Fruit fly (Drosophila melanogaster): ENCODE data around the gene CG2938.
A peak's percentile ranks its signal among the peaks of the same experiment; 100 is the strongest.
"Not testable (repeated sequence)": the region's sequence is repeated elsewhere in the genome, so short reads cannot be mapped to it uniquely, and the experiment has no call there.

CG2938 gene

dm6 chrX:3948889-3949288, 12.6 kb upstream of the CG2938 start, which contains the start of gene Vap33 (continued):
- TF ChIP-seq ewg (GFP tag; optimal IDR thresholded peaks at IDR 0.05) = no peak
- TF ChIP-seq knrl (GFP tag; IDR thresholded peaks at IDR 0.05; ENCODE audit: partially characterized antibody) = peak; percentile 94
- TF ChIP-seq Dek (tag; optimal IDR thresholded peaks at IDR 0.05) = no peak
- TF ChIP-seq pnt (GFP tag; optimal IDR thresholded peaks at IDR 0.05) = no peak
- no peak for TF ChIP-seq CG4707 (GFP tag; optimal IDR thresholded peaks at IDR 0.05)
- TF ChIP-seq luna (GFP tag; optimal IDR thresholded peaks at IDR 0.05) = no peak
- TF ChIP-seq inv (GFP tag; IDR thresholded peaks at IDR 0.05; ENCODE audit: partially characterized antibody) = peak; percentile 91
- peak; percentile 82; the same call in 2 of the 3 replicates for TF ChIP-seq mld (GFP tag; IDR thresholded peaks at IDR 0.05; ENCODE audit: partially characterized antibody)
- TF ChIP-seq C15 (GFP tag; IDR thresholded peaks at IDR 0.05) = no peak
- TF ChIP-seq Sry-β (GFP tag; optimal IDR thresholded peaks at IDR 0.05) = no peak
- TF ChIP-seq CG7987 (GFP tag; optimal IDR thresholded peaks at IDR 0.05) = no peak
- no peak for TF ChIP-seq CG12155 (GFP tag; optimal IDR thresholded peaks at IDR 0.05)
- TF ChIP-seq CG7963 (GFP tag; IDR thresholded peaks at IDR 0.05; ENCODE audit: partially characterized antibody) = peak; percentile 80; the same call in 2 of the 3 replicates
- no peak for TF ChIP-seq CG1832 (GFP tag; optimal IDR thresholded peaks at IDR 0.05)
- no peak for TF ChIP-seq sima (GFP tag; optimal IDR thresholded peaks at IDR 0.05)
- TF ChIP-seq CG34224 (GFP tag; IDR thresholded peaks at IDR 0.05; ENCODE audit: partially characterized antibody) = peak; percentile 88
- no peak for TF ChIP-seq CG8924 (tag; optimal IDR thresholded peaks at IDR 0.05)
- TF ChIP-seq bsh (GFP tag; optimal IDR thresholded peaks at IDR 0.05) = peak in 1 of 2 experiments; percentile 11
- peak; percentile 47; the same call in 1 of the 3 replicates for TF ChIP-seq row (GFP tag; IDR thresholded peaks at IDR 0.05)
- TF ChIP-seq CG8089 (GFP tag; optimal IDR thresholded peaks at IDR 0.05) = no peak
- TF ChIP-seq CG2889 (GFP tag; IDR thresholded peaks at IDR 0.05) = no peak
- TF ChIP-seq tna (GFP tag; IDR thresholded peaks at IDR 0.05; ENCODE audit: partially characterized antibody) = peak; percentile 86
- TF ChIP-seq CG11504 (tag; optimal IDR thresholded peaks at IDR 0.05) = no peak
- no peak for TF ChIP-seq CG14441 (GFP tag; IDR thresholded peaks at IDR 0.05)
- no peak for TF ChIP-seq CG9876 (GFP tag; optimal IDR thresholded peaks at IDR 0.05)
- no peak for TF ChIP-seq CG6854 (GFP tag; optimal IDR thresholded peaks at IDR 0.05)
- TF ChIP-seq Fer1 (GFP tag; optimal IDR thresholded peaks at IDR 0.05) = no peak
- no peak for TF ChIP-seq scrt (GFP tag; optimal IDR thresholded peaks at IDR 0.05)
- TF ChIP-seq Ada2b (GFP tag; IDR thresholded peaks at IDR 0.05) = no peak
- no peak for TF ChIP-seq CG6272 (GFP tag; IDR thresholded peaks at IDR 0.05)
- no peak for TF ChIP-seq tin (GFP tag; optimal IDR thresholded peaks at IDR 0.05)

dm6 chrX:3944743-3945142, 8.5 kb upstream of the CG2938 start, which contains the start of gene Gem4c:
Gene Gem4c (plus strand): TSS chrX:3945043.
- TF ChIP-seq HmgZ (tag; optimal IDR thresholded peaks at IDR 0.05); scrt (GFP tag; optimal IDR thresholded peaks at IDR 0.05); D19A (tag; optimal IDR thresholded peaks at IDR 0.05): not testable (repeated sequence)

DNA sequence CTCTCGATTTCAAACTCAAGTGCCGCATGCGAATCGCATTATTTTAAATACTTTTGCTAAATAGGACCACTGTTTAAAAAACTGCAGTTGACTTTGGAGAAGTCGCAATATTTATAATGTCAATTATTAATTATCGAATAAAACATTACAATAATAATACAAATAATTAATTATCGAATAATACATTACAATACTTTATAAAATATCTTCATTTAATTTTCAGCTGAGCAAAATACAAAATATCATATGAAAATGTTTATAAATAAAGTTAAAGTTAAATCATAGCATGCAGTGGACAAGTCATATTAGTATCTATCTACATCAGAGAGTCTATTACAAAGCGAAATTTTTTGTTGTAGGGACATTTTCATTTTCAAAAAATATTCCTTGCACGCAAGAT, 4.3 kb upstream of the CG2938 start, which contains the start of gene Gem4b:
Gene Gem4b (plus strand): TSS at position 301 of the 400 bp plus-strand sequence.
- TF ChIP-seq CG14014 (GFP tag; IDR thresholded peaks at IDR 0.05); CG14860 (GFP tag; IDR thresholded peaks at IDR 0.05; ENCODE audit: partially characterized antibody); Kr (GFP tag; optimal IDR thresholded peaks at IDR 0.05): not testable (repeated sequence)

Data from whole organism, embryonic.